Fruit fly (Drosophila melanogaster): Measurements from ENCODE around the gene Yp3.
A peak's percentile ranks its signal among the peaks of the same experiment; 100 is the strongest.

Yp3 gene

DNA sequence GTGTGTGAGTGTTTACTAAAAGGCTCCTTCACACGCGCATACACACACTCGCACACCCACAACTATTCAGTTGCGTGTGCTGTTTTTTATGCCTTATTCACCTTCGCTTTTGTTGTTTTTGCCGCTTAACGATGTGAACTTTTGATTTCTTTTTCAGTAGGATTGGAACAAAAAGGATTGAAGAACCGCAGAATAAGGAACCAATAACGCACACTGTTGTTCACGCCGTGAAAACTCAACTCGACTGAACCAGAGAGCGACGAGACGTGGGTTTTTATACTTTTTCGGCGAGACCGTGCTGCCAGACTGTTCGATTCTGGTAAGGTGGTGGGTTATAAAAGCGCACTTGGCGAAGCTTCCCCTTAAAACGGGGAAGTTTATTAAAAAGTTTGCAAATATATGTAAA is 4.2 kb upstream of the Yp3 start, which contains the start of gene Pdcd4 (continued):
- TF ChIP-seq NC2α (GFP tag; optimal IDR thresholded peaks at IDR 0.05), result peak; percentile 41
- no peak for TF ChIP-seq Bdp1 (GFP tag; optimal IDR thresholded peaks at IDR 0.05)
- peak; percentile 59; the same call in 1 of the 2 replicates for TF ChIP-seq tna (GFP tag; IDR thresholded peaks at IDR 0.05; ENCODE audit: partially characterized antibody)
- no peak for TF ChIP-seq CG14860 (GFP tag; IDR thresholded peaks at IDR 0.05; ENCODE audit: partially characterized antibody)
- no peak for TF ChIP-seq CG18764 (GFP tag; optimal IDR thresholded peaks at IDR 0.05)
- TF ChIP-seq CG8388 (GFP tag; optimal IDR thresholded peaks at IDR 0.05), result no peak
- no peak for TF ChIP-seq Bteb2 (GFP tag; optimal IDR thresholded peaks at IDR 0.05)
- TF ChIP-seq cad (GFP tag; optimal IDR thresholded peaks at IDR 0.05), result no peak
- no peak for TF ChIP-seq mld (GFP tag; IDR thresholded peaks at IDR 0.05; ENCODE audit: partially characterized antibody)
- no peak for TF ChIP-seq Xbp1 (GFP tag; optimal IDR thresholded peaks at IDR 0.05)
- TF ChIP-seq ken (GFP tag; IDR thresholded peaks at IDR 0.05), result peak; percentile 46; the same call in 1 of the 3 replicates
- no peak for TF ChIP-seq CG30431 (GFP tag; optimal IDR thresholded peaks at IDR 0.05)
- TF ChIP-seq CG11085 (GFP tag; IDR thresholded peaks at IDR 0.05), result no peak
- TF ChIP-seq CG31388 (GFP tag; optimal IDR thresholded peaks at IDR 0.05), result no peak
- peak; percentile 24 for TF ChIP-seq Mad (GFP tag; optimal IDR thresholded peaks at IDR 0.05)
- TF ChIP-seq az2 (GFP tag; optimal IDR thresholded peaks at IDR 0.05), result no peak
- no peak for TF ChIP-seq pan (optimal IDR thresholded peaks at IDR 0.05)
- no peak for TF ChIP-seq pan (GFP tag; optimal IDR thresholded peaks at IDR 0.05 in 1 of 2, IDR thresholded peaks at IDR 0.05 in 1 of 2)
- TF ChIP-seq crol (GFP tag; IDR thresholded peaks at IDR 0.05), result no peak
- no peak for TF ChIP-seq oc (tag; optimal IDR thresholded peaks at IDR 0.05)
- TF ChIP-seq CG15479 (GFP tag; optimal IDR thresholded peaks at IDR 0.05), result no peak
- TF ChIP-seq rib (GFP tag; IDR thresholded peaks at IDR 0.05), result peak; percentile 42; the same call in 1 of the 2 replicates
- peak; percentile 26 for TF ChIP-seq CG12744 (GFP tag; optimal IDR thresholded peaks at IDR 0.05)
- TF ChIP-seq CG6654 (GFP tag; optimal IDR thresholded peaks at IDR 0.05), result no peak
- no peak for TF ChIP-seq mirr (GFP tag; optimal IDR thresholded peaks at IDR 0.05)
- no peak for TF ChIP-seq Lpt (GFP tag; optimal IDR thresholded peaks at IDR 0.05)
- no peak for TF ChIP-seq CG10147 (GFP tag; optimal IDR thresholded peaks at IDR 0.05)
- TF ChIP-seq Hand (GFP tag; optimal IDR thresholded peaks at IDR 0.05), result no peak
- TF ChIP-seq ewg (GFP tag; optimal IDR thresholded peaks at IDR 0.05), result no peak
- no peak for TF ChIP-seq CG3995 (GFP tag; optimal IDR thresholded peaks at IDR 0.05)
- no peak for TF ChIP-seq CG31441 (GFP tag; IDR thresholded peaks at IDR 0.05)
- TF ChIP-seq unc-4 (GFP tag; IDR thresholded peaks at IDR 0.05; ENCODE audit: partially characterized antibody), result no peak
- peak; percentile 8 for TF ChIP-seq CG17568 (GFP tag; optimal IDR thresholded peaks at IDR 0.05)
- TF ChIP-seq tio (GFP tag; optimal IDR thresholded peaks at IDR 0.05), result no peak
- TF ChIP-seq Hr51 (GFP tag; optimal IDR thresholded peaks at IDR 0.05), result peak in 1 of 2 experiments; percentile 23
- TF ChIP-seq CG18262 (tag; optimal IDR thresholded peaks at IDR 0.05), result no peak
- TF ChIP-seq CG9932 (GFP tag; IDR thresholded peaks at IDR 0.05), result no peak
- TF ChIP-seq CG1832 (GFP tag; optimal IDR thresholded peaks at IDR 0.05), result no peak
- no peak for TF ChIP-seq shn (GFP tag; optimal IDR thresholded peaks at IDR 0.05)
- no peak for TF ChIP-seq CG16779 (GFP tag; IDR thresholded peaks at IDR 0.05)
- TF ChIP-seq B-H1 (GFP tag; IDR thresholded peaks at IDR 0.05), result no peak
- TF ChIP-seq Lhr (GFP tag; optimal IDR thresholded peaks at IDR 0.05), result peak; percentile 51
- no peak for TF ChIP-seq Opbp (GFP tag; IDR thresholded peaks at IDR 0.05; ENCODE audit: partially characterized antibody)
- TF ChIP-seq BtbVII (GFP tag; optimal IDR thresholded peaks at IDR 0.05), result peak; percentile 16
- TF ChIP-seq chinmo (GFP tag; IDR thresholded peaks at IDR 0.05; ENCODE audit: partially characterized antibody), result peak; percentile 65; the same call in 1 of the 4 replicates
- TF ChIP-seq CG17359 (tag; optimal IDR thresholded peaks at IDR 0.05), result peak; percentile 25
- no peak for TF ChIP-seq CG1024 (GFP tag; IDR thresholded peaks at IDR 0.05)
- no peak for TF ChIP-seq CG1792 (GFP tag; optimal IDR thresholded peaks at IDR 0.05)
- TF ChIP-seq lov (optimal IDR thresholded peaks at IDR 0.05), result no peak
- TF ChIP-seq lov (GFP tag; IDR thresholded peaks at IDR 0.05), result no peak
- TF ChIP-seq pnt (GFP tag; optimal IDR thresholded peaks at IDR 0.05), result no peak
- TF ChIP-seq Optix (GFP tag; IDR thresholded peaks at IDR 0.05), result no peak
